Worm (Caenorhabditis elegans): ENCODE data around the gene atg-9.

DNA sequence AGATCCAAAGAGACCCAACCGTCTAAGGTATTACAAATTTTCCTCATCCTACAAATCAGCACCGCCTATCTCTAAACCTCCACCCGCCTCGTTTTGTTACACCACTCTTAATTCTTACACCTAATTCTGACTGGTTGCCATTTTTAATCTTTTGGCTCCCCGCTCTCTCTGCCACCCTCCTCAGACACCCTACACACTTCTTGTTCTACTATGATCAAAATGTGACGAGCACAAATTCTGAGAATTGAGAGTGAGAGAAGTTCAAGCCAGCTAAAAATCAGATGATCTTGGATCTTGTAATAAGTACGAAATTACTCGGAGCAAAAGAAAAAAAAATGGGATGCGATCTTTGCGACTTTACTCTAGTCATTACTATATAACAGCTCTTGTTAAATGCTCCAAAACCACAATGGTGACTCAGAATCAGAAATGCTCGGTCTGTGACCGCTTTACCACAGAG lies 55.1 kb downstream of the atg-9 start, which contains the start of gene nhr-252:
- no peak for TF ChIP-seq snpc-4 (tag; optimal IDR thresholded peaks at IDR 0.05)
- no peak for TF ChIP-seq elt-1 (tag; optimal IDR thresholded peaks at IDR 0.05)
- no peak for TF ChIP-seq ama-1 (optimal IDR thresholded peaks at IDR 0.05)
- TF ChIP-seq zag-1 (tag; optimal IDR thresholded peaks at IDR 0.05) = no peak
- TF ChIP-seq mdl-1 (tag; optimal IDR thresholded peaks at IDR 0.05) = no peak
- TF ChIP-seq ztf-4 (tag; optimal IDR thresholded peaks at IDR 0.05) = no peak
- no peak for TF ChIP-seq unc-62 (GFP tag; optimal IDR thresholded peaks at IDR 0.05)
- TF ChIP-seq fos-1 (tag; optimal IDR thresholded peaks at IDR 0.05) = no peak
- TF ChIP-seq mab-5 (tag; optimal IDR thresholded peaks at IDR 0.05) = no peak
